Fruit fly (Drosophila melanogaster): Measurements from ENCODE around the gene CG5885.

Gene CG5885

dm6 chr2L:9956993-9957652 lies 39.0 kb upstream of the CG5885 start, which contains the start of the genes CG4658 and CG5846 (continued):
- peak; percentile 88 for TF ChIP-seq slou (GFP tag; optimal IDR thresholded peaks at IDR 0.05)
- no peak for TF ChIP-seq Scr (GFP tag; IDR thresholded peaks at IDR 0.05; ENCODE audit: partially characterized antibody)
- peak; percentile 94 for TF ChIP-seq Drgx (GFP tag; IDR thresholded peaks at IDR 0.05)
- TF ChIP-seq CG6765 (GFP tag; optimal IDR thresholded peaks at IDR 0.05), result peak; percentile 63
- no peak for TF ChIP-seq CG8478 (optimal IDR thresholded peaks at IDR 0.05)
- TF ChIP-seq H15 (GFP tag; IDR thresholded peaks at IDR 0.05), result peak; percentile 94
- TF ChIP-seq luna (GFP tag; optimal IDR thresholded peaks at IDR 0.05), result no peak
- TF ChIP-seq mirr (GFP tag; optimal IDR thresholded peaks at IDR 0.05), result peak; percentile 45
- peak; percentile 90 for TF ChIP-seq bab2 (GFP tag; optimal IDR thresholded peaks at IDR 0.05)
- TF ChIP-seq CG9797 (GFP tag; optimal IDR thresholded peaks at IDR 0.05), result peak; percentile 77
- peak; percentile 91 for TF ChIP-seq salm (tag; optimal IDR thresholded peaks at IDR 0.05)
- peak; percentile 82 for TF ChIP-seq CG11456 (GFP tag; IDR thresholded peaks at IDR 0.05)
- no peak for TF ChIP-seq usp (GFP tag; optimal IDR thresholded peaks at IDR 0.05)
- TF ChIP-seq Hr78 (GFP tag; optimal IDR thresholded peaks at IDR 0.05), result peak in 1 of 2 experiments; percentile 79
- peak; percentile 50 for TF ChIP-seq Dip2 (GFP tag; IDR thresholded peaks at IDR 0.05)
- TF ChIP-seq CG32532 (GFP tag; IDR thresholded peaks at IDR 0.05), result peak; percentile 95
- TF ChIP-seq CG9215 (GFP tag; IDR thresholded peaks at IDR 0.05), result peak; percentile 90
- peak; percentile 74 for TF ChIP-seq BtbVII (GFP tag; optimal IDR thresholded peaks at IDR 0.05)
- TF ChIP-seq psq (GFP tag; optimal IDR thresholded peaks at IDR 0.05), result peak; percentile 81
- peak; percentile 88 for TF ChIP-seq CG9817 (tag; optimal IDR thresholded peaks at IDR 0.05)
- TF ChIP-seq gsb-n (tag; optimal IDR thresholded peaks at IDR 0.05), result peak; percentile 97
- TF ChIP-seq CG13424 (tag; optimal IDR thresholded peaks at IDR 0.05), result peak; percentile 94
- no peak for TF ChIP-seq sima (GFP tag; optimal IDR thresholded peaks at IDR 0.05)
- TF ChIP-seq D19A (tag; optimal IDR thresholded peaks at IDR 0.05), result peak; percentile 92
- TF ChIP-seq ato (GFP tag; IDR thresholded peaks at IDR 0.05; ENCODE audit: partially characterized antibody), result no peak
- TF ChIP-seq CG8924 (tag; optimal IDR thresholded peaks at IDR 0.05), result peak; percentile 96
- TF ChIP-seq eve (GFP tag; optimal IDR thresholded peaks at IDR 0.05), result no peak
- peak; percentile 96 for TF ChIP-seq Chrac-16 (GFP tag; optimal IDR thresholded peaks at IDR 0.05)
- TF ChIP-seq Adf1 (GFP tag; IDR thresholded peaks at IDR 0.05), result peak; percentile 77
- TF ChIP-seq wek (GFP tag; optimal IDR thresholded peaks at IDR 0.05), result peak; percentile 39
- peak; percentile 93 for TF ChIP-seq CG10267 (tag; optimal IDR thresholded peaks at IDR 0.05)
- peak; percentile 94 for TF ChIP-seq dmrt99B (tag; optimal IDR thresholded peaks at IDR 0.05)
- peak; percentile 70 for TF ChIP-seq CG34376 (GFP tag; optimal IDR thresholded peaks at IDR 0.05)
- TF ChIP-seq lmd (GFP tag; IDR thresholded peaks at IDR 0.05), result peak; percentile 95
- TF ChIP-seq CG1603 (tag; optimal IDR thresholded peaks at IDR 0.05), result peak; percentile 71
- TF ChIP-seq CG4360 (GFP tag; IDR thresholded peaks at IDR 0.05), result peak; percentile 38; the same call in 1 of the 2 replicates
- TF ChIP-seq sqz (GFP tag; optimal IDR thresholded peaks at IDR 0.05), result peak; percentile 79
- TF ChIP-seq slp2 (GFP tag; optimal IDR thresholded peaks at IDR 0.05), result peak; percentile 73
- peak; percentile 87 for TF ChIP-seq CG16863 (GFP tag; optimal IDR thresholded peaks at IDR 0.05)
- TF ChIP-seq ara (GFP tag; IDR thresholded peaks at IDR 0.05), result peak; percentile 95
- peak; percentile 87 for TF ChIP-seq gce (GFP tag; IDR thresholded peaks at IDR 0.05)
- TF ChIP-seq her (GFP tag; optimal IDR thresholded peaks at IDR 0.05), result peak; percentile 43
- no peak for TF ChIP-seq Dref (GFP tag; IDR thresholded peaks at IDR 0.05)
- TF ChIP-seq Hr39 (optimal IDR thresholded peaks at IDR 0.05), result no peak
- peak; percentile 33 for TF ChIP-seq CTCF (GFP tag; optimal IDR thresholded peaks at IDR 0.05)
- TF ChIP-seq CG12236 (GFP tag; optimal IDR thresholded peaks at IDR 0.05), result peak; percentile 91
- peak; percentile 88 for TF ChIP-seq caup (GFP tag; optimal IDR thresholded peaks at IDR 0.05; ENCODE audit: severe bottlenecking)
- TF ChIP-seq CG16779 (GFP tag; IDR thresholded peaks at IDR 0.05), result no peak
- peak; percentile 93; the same call in 2 of the 3 replicates for TF ChIP-seq so (GFP tag; IDR thresholded peaks at IDR 0.05)
- TF ChIP-seq schlank (tag; optimal IDR thresholded peaks at IDR 0.05), result peak; percentile 72
- peak; percentile 93 for TF ChIP-seq bcd (GFP tag; optimal IDR thresholded peaks at IDR 0.05)
- peak; percentile 66 for TF ChIP-seq onecut (GFP tag; IDR thresholded peaks at IDR 0.05)
